Worm (Caenorhabditis elegans) whole organism, L4 larva: ENCODE data around the gene fbxc-51.

Source experiments
- egl-27 ChIP-seq: sonication (generic microtip); optimal IDR thresholded peaks from 3 replicates; lab custom pipeline; 2017; ENCODE audit warnings: missing biosample characterization, missing genetic modification reagents, missing genetic modification characterization
- jun-1 ChIP-seq: fragments of 150-350 bp; optimal IDR thresholded peaks from 2 replicates; lab custom pipeline; 2014; ENCODE audit warnings: missing biosample characterization, missing genetic modification reagents, missing genetic modification characterization
- lin-39 ChIP-seq: fragments of 150-350 bp; optimal IDR thresholded peaks from 2 replicates; lab custom pipeline; 2014; ENCODE audit warnings: missing biosample characterization, missing genetic modification reagents, missing genetic modification characterization
- lir-3 ChIP-seq: sonication (generic microtip); optimal IDR thresholded peaks from 2 replicates; lab custom pipeline; 2016; ENCODE audit warnings: mild to moderate bottlenecking, missing genetic modification characterization, missing compliant biosample characterization
- mep-1 ChIP-seq: fragments of 150-350 bp; sonication (generic microtip); optimal IDR thresholded peaks from 3 replicates; lab custom pipeline; 2014; ENCODE audit warnings: missing biosample characterization, missing genetic modification characterization
- nhr-28 ChIP-seq: fragments of 150-350 bp; optimal IDR thresholded peaks from 2 replicates; lab custom pipeline; 2014; ENCODE audit warnings: missing biosample characterization, missing genetic modification characterization
- nhr-77 ChIP-seq: fragments of 150-350 bp; optimal IDR thresholded peaks from 2 replicates; lab custom pipeline; 2014; ENCODE audit warnings: missing biosample characterization, missing genetic modification characterization
- unc-39 ChIP-seq: sonication (generic microtip); optimal IDR thresholded peaks from 2 replicates; lab custom pipeline; 2017; ENCODE audit warnings: missing biosample characterization, missing genetic modification characterization
- ztf-7 ChIP-seq: fragments of 150-350 bp; optimal IDR thresholded peaks from 2 replicates; lab custom pipeline; 2014; ENCODE audit warnings: missing biosample characterization, missing genetic modification characterization

DNA sequence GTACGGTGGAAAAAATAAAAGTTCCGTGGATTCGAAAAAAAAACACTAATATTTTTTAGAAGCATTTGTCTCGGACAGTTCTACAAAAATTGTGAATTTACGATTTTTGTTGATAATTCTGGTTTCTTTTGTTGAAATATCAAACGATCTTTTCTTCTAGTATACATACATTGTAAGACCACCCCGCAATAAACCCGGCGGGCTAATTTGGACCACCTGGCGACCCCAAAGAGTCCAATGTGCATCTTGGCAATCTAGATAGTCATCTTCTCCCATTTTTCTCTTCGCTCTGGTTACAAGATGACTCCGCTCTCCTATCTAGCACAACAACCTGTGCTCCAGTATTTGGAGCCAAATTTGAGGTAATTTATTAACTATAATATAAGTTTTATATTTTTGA, 47.2 kb downstream of the fbxc-51 start, which contains the start of gene fbxc-29:
- no peak for TF ChIP-seq lin-39 (tag; lab: Kevin White, UChicago)
- no peak for TF ChIP-seq unc-39 (tag; lab: Kevin White, UChicago)
- TF ChIP-seq egl-27 (tag; lab: Kevin White, UChicago), result no peak
- no peak for TF ChIP-seq nhr-77 (tag; lab: Kevin White, UChicago)
- no peak for TF ChIP-seq mep-1
- no peak for TF ChIP-seq lir-3 (tag; lab: Kevin White, UChicago)
- no peak for TF ChIP-seq jun-1 (tag; lab: Kevin White, UChicago)
- TF ChIP-seq nhr-28 (tag; lab: Kevin White, UChicago), result no peak
- no peak for TF ChIP-seq ztf-7
